Worm (Caenorhabditis elegans): ENCODE data around the gene W01A11.7.

Gene W01A11.7

DNA sequence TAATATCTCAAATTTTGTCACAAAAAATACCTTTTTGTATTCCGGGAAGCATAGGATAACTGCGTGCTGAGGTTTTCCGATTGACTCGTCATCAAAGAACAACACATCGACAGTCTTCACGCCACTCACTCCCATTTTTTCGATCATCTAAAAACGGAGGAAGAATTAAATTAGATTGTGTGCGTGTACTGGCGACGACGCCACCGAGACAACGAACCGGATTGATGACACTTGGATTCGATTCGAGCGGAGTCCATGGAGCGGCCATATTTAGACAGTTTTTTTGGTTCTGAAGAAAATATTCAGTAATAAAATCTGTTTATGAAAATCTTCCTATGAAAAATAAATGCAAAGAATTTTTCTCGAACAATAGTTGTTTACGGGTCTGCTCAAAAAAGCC lies 5.9 kb upstream of the W01A11.7 start, which contains the start of gene ubh-1:
Gene ubh-1 (minus strand): TSS at position 289 of the 400 bp plus-strand sequence.
- TF ChIP-seq unc-120 (tag; optimal IDR thresholded peaks at IDR 0.05; ENCODE audit: poor library complexity, severe bottlenecking), result no peak
- TF ChIP-seq ceh-39 (tag; optimal IDR thresholded peaks at IDR 0.05), result no peak
- no peak for TF ChIP-seq lin-13 (tag; optimal IDR thresholded peaks at IDR 0.05)
- no peak for TF ChIP-seq elt-1 (tag; optimal IDR thresholded peaks at IDR 0.05; ENCODE audit: borderline replicate concordance, insufficient read depth)
- no peak for TF ChIP-seq M03D4.4 (tag; optimal IDR thresholded peaks at IDR 0.05)
- TF ChIP-seq mab-5 (tag; optimal IDR thresholded peaks at IDR 0.05), result no peak
- no peak for TF ChIP-seq cnd-1 (tag; optimal IDR thresholded peaks at IDR 0.05)
- TF ChIP-seq nhr-12 (tag; optimal IDR thresholded peaks at IDR 0.05), result no peak
- TF ChIP-seq unc-39 (tag; optimal IDR thresholded peaks at IDR 0.05), result no peak
- TF ChIP-seq flh-1 (GFP tag; optimal IDR thresholded peaks at IDR 0.05), result no peak
- TF ChIP-seq unc-62 (GFP tag; optimal IDR thresholded peaks at IDR 0.05), result no peak
- TF ChIP-seq nhr-28 (tag; optimal IDR thresholded peaks at IDR 0.05), result no peak
- no peak for TF ChIP-seq elt-3 (tag; optimal IDR thresholded peaks at IDR 0.05)
- no peak for TF ChIP-seq snpc-4 (tag; optimal IDR thresholded peaks at IDR 0.05)
- no peak for TF ChIP-seq ces-1 (GFP tag; optimal IDR thresholded peaks at IDR 0.05)
- no peak for TF ChIP-seq ham-2 (GFP tag; optimal IDR thresholded peaks at IDR 0.05)
- TF ChIP-seq ceh-83 (GFP tag; optimal IDR thresholded peaks at IDR 0.05), result no peak

DNA sequence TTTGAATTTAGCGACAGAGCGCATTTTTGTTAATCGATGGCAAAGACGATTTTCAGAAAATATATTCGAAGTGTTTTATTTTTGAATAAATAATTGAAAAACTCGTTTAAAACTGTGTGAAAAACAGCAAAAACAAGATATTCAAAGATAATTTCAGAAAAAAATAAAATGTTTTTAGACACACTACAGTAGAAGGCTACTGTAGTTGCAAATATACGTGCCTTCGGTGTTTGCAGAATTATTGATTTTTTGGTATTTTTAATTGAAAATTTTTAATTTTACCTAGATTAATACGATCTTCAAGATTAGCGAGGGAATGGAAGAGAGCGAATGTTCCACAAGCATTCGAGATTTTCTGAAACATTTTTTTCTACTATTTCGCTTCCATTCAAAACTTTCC lies 5.4 kb upstream of the W01A11.7 start:
- TF ChIP-seq nhr-237 (tag; optimal IDR thresholded peaks at IDR 0.05) (no peak), ces-1 (GFP tag; optimal IDR thresholded peaks at IDR 0.05) (no peak), zip-8 (tag; optimal IDR thresholded peaks at IDR 0.05) (no peak), tbx-8 (GFP tag; optimal IDR thresholded peaks at IDR 0.05) (no peak), elt-3 (tag; optimal IDR thresholded peaks at IDR 0.05) (no peak), elt-1 (tag; optimal IDR thresholded peaks at IDR 0.05; ENCODE audit: borderline replicate concordance, insufficient read depth) (no peak), unc-62 (GFP tag; optimal IDR thresholded peaks at IDR 0.05) (no peak), ceh-43 (GFP tag; optimal IDR thresholded peaks at IDR 0.05) (no peak), pha-4 (tag; optimal IDR thresholded peaks at IDR 0.05) (no peak), nhr-28 (tag; optimal IDR thresholded peaks at IDR 0.05) (no peak), cnd-1 (tag; optimal IDR thresholded peaks at IDR 0.05) (no peak), ceh-83 (GFP tag; optimal IDR thresholded peaks at IDR 0.05) (no peak), snpc-4 (tag; optimal IDR thresholded peaks at IDR 0.05) (no peak), lin-32 (GFP tag; optimal IDR thresholded peaks at IDR 0.05) (no peak), hlh-1 (tag; optimal IDR thresholded peaks at IDR 0.05) (no peak), unc-120 (tag; optimal IDR thresholded peaks at IDR 0.05; ENCODE audit: poor library complexity, severe bottlenecking) (no peak), mab-5 (tag; optimal IDR thresholded peaks at IDR 0.05) (no peak), M03D4.4 (tag; optimal IDR thresholded peaks at IDR 0.05) (no peak), ham-2 (GFP tag; optimal IDR thresholded peaks at IDR 0.05) (no peak), sptf-1 (tag; optimal IDR thresholded peaks at IDR 0.05) (no peak)

DNA sequence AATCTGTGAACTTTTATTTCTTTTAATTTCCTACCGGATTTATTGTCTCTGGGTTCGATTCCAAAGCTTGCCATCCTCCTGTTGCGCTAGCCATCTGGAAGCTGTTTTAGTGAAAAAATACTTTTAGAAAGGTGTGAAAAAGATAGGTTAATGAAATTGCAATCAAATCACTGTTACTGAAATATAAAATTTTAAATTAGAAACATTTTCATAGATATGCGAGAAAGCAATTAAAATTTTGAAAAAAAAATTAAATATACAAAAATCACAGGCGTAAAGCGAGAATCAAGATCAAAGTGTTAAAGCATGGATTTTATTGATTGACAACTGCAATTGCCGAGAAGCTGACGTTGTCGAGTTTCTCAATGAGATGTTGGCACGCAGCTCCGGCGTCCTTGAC lies 4.5 kb upstream of the W01A11.7 start, which contains the start of gene ubh-2:
Gene ubh-2 (minus strand): TSS at position 101 of the 400 bp plus-strand sequence.
- TF ChIP-seq ces-1 (GFP tag; optimal IDR thresholded peaks at IDR 0.05) (no peak), elt-3 (tag; optimal IDR thresholded peaks at IDR 0.05) (no peak), zip-8 (tag; optimal IDR thresholded peaks at IDR 0.05) (no peak), ceh-39 (tag; optimal IDR thresholded peaks at IDR 0.05) (no peak), blmp-1 (tag; optimal IDR thresholded peaks at IDR 0.05) (no peak), bed-3 (GFP tag; optimal IDR thresholded peaks at IDR 0.05) (no peak), pha-4 (tag; optimal IDR thresholded peaks at IDR 0.05) (no peak), ztf-11 (tag; optimal IDR thresholded peaks at IDR 0.05) (no peak)

DNA sequence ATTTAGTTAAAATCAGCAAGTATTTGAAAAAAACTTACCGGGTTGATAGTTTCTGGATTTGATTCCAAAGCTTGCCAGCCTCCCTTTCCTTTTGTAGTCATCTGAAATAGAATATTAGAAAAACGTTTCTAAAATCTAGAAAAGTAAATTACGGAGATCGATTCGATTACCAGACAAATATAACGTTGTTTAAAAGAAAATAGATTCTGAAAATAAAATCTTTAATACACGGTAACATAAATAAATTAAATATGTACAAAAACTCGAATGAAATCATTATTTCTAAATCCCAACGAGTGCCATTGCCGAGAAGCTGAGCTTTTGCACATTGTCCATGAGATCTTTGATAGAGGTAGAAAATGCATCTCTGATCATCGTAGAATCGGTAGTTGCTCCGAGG lies 3.5 kb upstream of the W01A11.7 start, which contains the start of gene ubh-3:
Gene ubh-3 (minus strand): TSS at position 101 of the 400 bp plus-strand sequence.
- TF ChIP-seq bed-3 (GFP tag; optimal IDR thresholded peaks at IDR 0.05) (no peak), nhr-28 (tag; optimal IDR thresholded peaks at IDR 0.05) (no peak), nhr-12 (tag; optimal IDR thresholded peaks at IDR 0.05) (no peak), tbx-8 (GFP tag; optimal IDR thresholded peaks at IDR 0.05) (no peak), nhr-237 (tag; optimal IDR thresholded peaks at IDR 0.05) (no peak), nhr-2 (tag; optimal IDR thresholded peaks at IDR 0.05) (no peak), sem-2 (GFP tag; optimal IDR thresholded peaks at IDR 0.05) (no peak), ztf-11 (tag; optimal IDR thresholded peaks at IDR 0.05) (no peak), ceh-39 (tag; optimal IDR thresholded peaks at IDR 0.05) (no peak), drap-1 (GFP tag; optimal IDR thresholded peaks at IDR 0.05) (no peak), mep-1 (tag; optimal IDR thresholded peaks at IDR 0.05) (no peak), ces-1 (GFP tag; optimal IDR thresholded peaks at IDR 0.05) (no peak), unc-62 (GFP tag; optimal IDR thresholded peaks at IDR 0.05) (no peak), unc-39 (tag; optimal IDR thresholded peaks at IDR 0.05) (no peak), lin-13 (tag; optimal IDR thresholded peaks at IDR 0.05) (no peak)
